Fruit fly (Drosophila melanogaster) whole organism, wandering third instar larva: ENCODE data around the gene CG16775.
A peak's percentile ranks its signal among the peaks of the same experiment; 100 is the strongest.

Source experiments
- Abd-B ChIP-seq: fragments of >200 bp; optimal IDR thresholded peaks from 2 replicates; lab custom pipeline; 2017; ENCODE audit warnings: missing biosample characterization, missing genetic modification characterization
- CG32264 ChIP-seq: fragments of 200-800 bp; sonication (Bioruptor generic); optimal IDR thresholded peaks from 2 replicates; lab custom pipeline; 2016; ENCODE audit warnings: missing biosample characterization, missing genetic modification characterization
- CG9705 ChIP-seq: fragments of 200-800 bp; sonication (Bioruptor generic); optimal IDR thresholded peaks from 2 replicates; lab custom pipeline; 2018; ENCODE audit warnings: missing biosample characterization, mild to moderate bottlenecking, missing genetic modification characterization
- CrebA ChIP-seq: fragments of 200-800 bp; sonication (Bioruptor generic); optimal IDR thresholded peaks from 2 replicates; lab custom pipeline; 2016; ENCODE audit warnings: missing biosample characterization, mild to moderate bottlenecking, missing genetic modification characterization, borderline replicate concordance
- Dfd ChIP-seq: fragments of >200 bp; optimal IDR thresholded peaks from 2 replicates; lab custom pipeline; 2017; ENCODE audit warnings: missing biosample characterization, missing genetic modification characterization
- Dif ChIP-seq: fragments of 200-275, 200-300 bp; sonication (Bioruptor generic); optimal IDR thresholded peaks from 2 replicates; lab custom pipeline; 2018; ENCODE audit warnings: missing biosample characterization, missing genetic modification characterization; ENCODE audit not compliant: partially characterized antibody
- GATAd ChIP-seq: sonication (Bioruptor generic); optimal IDR thresholded peaks from 2 replicates; lab custom pipeline; 2016; ENCODE audit warnings: missing biosample characterization, missing genetic modification characterization
- HLH106 ChIP-seq: fragments of 200-800 bp; optimal IDR thresholded peaks from 3 replicates; lab custom pipeline; 2019; ENCODE audit warnings: missing biosample characterization, mild to moderate bottlenecking, missing genetic modification characterization, moderate library complexity
- Hnf4 ChIP-seq: fragments of 200-800 bp; sonication (Bioruptor generic); optimal IDR thresholded peaks from 2 replicates; lab custom pipeline; 2016; ENCODE audit warnings: missing biosample characterization, mild to moderate bottlenecking, missing genetic modification characterization
- Hr78 ChIP-seq: fragments of >200 bp; optimal IDR thresholded peaks from 2 replicates; lab custom pipeline; 2017; ENCODE audit warnings: missing biosample characterization, missing genetic modification characterization
- Hr83 ChIP-seq: fragments of 200-300 bp; sonication (Bioruptor generic); optimal IDR thresholded peaks from 2 replicates; lab custom pipeline; 2016; ENCODE audit warnings: missing biosample characterization, mild to moderate bottlenecking, missing genetic modification characterization, moderate library complexity; ENCODE audit not compliant: poor library complexity, severe bottlenecking
- Jra ChIP-seq: sonication (Bioruptor generic); optimal IDR thresholded peaks from 2 replicates; lab custom pipeline; 2016; ENCODE audit warnings: missing biosample characterization, missing genetic modification characterization
- Mio ChIP-seq: sonication (Bioruptor generic); optimal IDR thresholded peaks from 2 replicates; lab custom pipeline; 2016; ENCODE audit warnings: missing biosample characterization, missing genetic modification characterization
- Myc ChIP-seq: fragments of >200 bp; optimal IDR thresholded peaks from 2 replicates; lab custom pipeline; 2017
- N ChIP-seq: fragments of >200 bp; optimal IDR thresholded peaks from 2 replicates; lab custom pipeline; 2018; ENCODE audit warnings: missing biosample characterization, missing external identifiers, missing genetic modification characterization
- OdsH ChIP-seq: fragments of 200-800 bp; sonication (Bioruptor generic); optimal IDR thresholded peaks from 2 replicates; lab custom pipeline; 2016; ENCODE audit warnings: missing biosample characterization, mild to moderate bottlenecking, missing genetic modification characterization
- Rel ChIP-seq, 2 experiments: fragments of 200-800 bp; sonication (Bioruptor generic) in 1 of 2; optimal IDR thresholded peaks; 2 replicates in 1 of 2; 3 replicates in 1 of 2; lab custom pipeline; 2016 to 2019; ENCODE audit warnings: mild to moderate bottlenecking in 2 of 2, missing biosample characterization in 2 of 2, missing genetic modification characterization in 2 of 2, moderate library complexity in 1 of 2
- Sp1 ChIP-seq: fragments of 200-800 bp; sonication (Bioruptor generic); optimal IDR thresholded peaks from 3 replicates; lab custom pipeline; 2019; ENCODE audit warnings: missing biosample characterization, mild to moderate bottlenecking, missing genetic modification characterization, moderate library complexity
- Vsx2 ChIP-seq: fragments of 200-300, 225-300 bp; sonication (Bioruptor generic); optimal IDR thresholded peaks from 2 replicates; lab custom pipeline; 2018; ENCODE audit warnings: missing biosample characterization, missing genetic modification characterization; ENCODE audit not compliant: partially characterized antibody
- br ChIP-seq: fragments of 200-800 bp; sonication (Bioruptor generic); optimal IDR thresholded peaks from 2 replicates; lab custom pipeline; 2016; ENCODE audit warnings: missing biosample characterization, missing genetic modification characterization
- brk ChIP-seq: fragments of 200-800 bp; sonication (Bioruptor generic); optimal IDR thresholded peaks from 2 replicates; lab custom pipeline; 2016; ENCODE audit warnings: missing biosample characterization, mild to moderate bottlenecking, missing genetic modification characterization
- dl ChIP-seq, 2 experiments: fragments of 175-275, 200-275 bp in 1 of 2; fragments of 200-275 bp in 1 of 2; sonication (Bioruptor generic); optimal IDR thresholded peaks; lab custom pipeline; 2018; ENCODE audit warnings: mild to moderate bottlenecking in 2 of 2, missing biosample characterization in 2 of 2, missing genetic modification characterization in 2 of 2, moderate library complexity in 2 of 2; ENCODE audit not compliant: partially characterized antibody in 2 of 2, insufficient read depth in 1 of 2
- dmrt93B ChIP-seq: fragments of 200-800 bp; sonication (Bioruptor generic); optimal IDR thresholded peaks from 2 replicates; lab custom pipeline; 2018; ENCODE audit warnings: missing biosample characterization, mild to moderate bottlenecking, missing genetic modification characterization
- dsf ChIP-seq: sonication (Bioruptor generic); optimal IDR thresholded peaks from 2 replicates; lab custom pipeline; 2016; ENCODE audit warnings: missing biosample characterization, missing genetic modification characterization, borderline replicate concordance
- ey ChIP-seq: fragments of 200-800 bp; sonication (Bioruptor generic); optimal IDR thresholded peaks from 2 replicates; lab custom pipeline; 2016; ENCODE audit warnings: missing biosample characterization, missing genetic modification characterization
- foxo ChIP-seq, 2 experiments: fragments of 200-800 bp; sonication (Bioruptor generic); optimal IDR thresholded peaks; 2 replicates in 1 of 2; 3 replicates in 1 of 2; lab custom pipeline; 2016 to 2017; ENCODE audit warnings: missing biosample characterization in 2 of 2, missing genetic modification characterization in 2 of 2
- fru ChIP-seq: fragments of 200-800 bp; sonication (Bioruptor generic); optimal IDR thresholded peaks from 3 replicates; lab custom pipeline; 2016; ENCODE audit warnings: missing biosample characterization, mild to moderate bottlenecking, missing genetic modification characterization
- h ChIP-seq: fragments of 200-800 bp; sonication (Bioruptor generic); optimal IDR thresholded peaks from 3 replicates; lab custom pipeline; 2016; ENCODE audit warnings: missing biosample characterization, mild to moderate bottlenecking, missing genetic modification characterization
- jim ChIP-seq: fragments of 175-275, 200-325 bp; sonication (Bioruptor generic); optimal IDR thresholded peaks from 2 replicates; lab custom pipeline; 2016; ENCODE audit warnings: missing biosample characterization, mild to moderate bottlenecking, missing genetic modification characterization
- lola ChIP-seq: fragments of >200 bp; optimal IDR thresholded peaks from 2 replicates; lab custom pipeline; 2017; ENCODE audit warnings: missing biosample characterization, missing genetic modification characterization
- pan ChIP-seq: fragments of >200 bp; optimal IDR thresholded peaks from 2 replicates; lab custom pipeline; 2017
- psq ChIP-seq: fragments of 200-800 bp; sonication (Bioruptor generic); optimal IDR thresholded peaks from 3 replicates; lab custom pipeline; 2017; ENCODE audit warnings: missing biosample characterization, mild to moderate bottlenecking, missing genetic modification characterization, moderate library complexity
- rgr ChIP-seq: fragments of 200-800 bp; sonication (Bioruptor generic); optimal IDR thresholded peaks from 3 replicates; lab custom pipeline; 2016; ENCODE audit warnings: missing biosample characterization, mild to moderate bottlenecking, missing genetic modification characterization
- sage ChIP-seq: fragments of 200-800 bp; sonication (Bioruptor generic); optimal IDR thresholded peaks from 2 replicates; lab custom pipeline; 2016; ENCODE audit warnings: missing biosample characterization, mild to moderate bottlenecking, missing genetic modification characterization
- sv ChIP-seq: fragments of 200-800 bp; sonication (Bioruptor generic); optimal IDR thresholded peaks from 3 replicates; lab custom pipeline; 2016; ENCODE audit warnings: missing biosample characterization, missing genetic modification characterization
- tai ChIP-seq: sonication (Bioruptor generic); optimal IDR thresholded peaks from 2 replicates; lab custom pipeline; 2016; ENCODE audit warnings: missing biosample characterization, missing genetic modification characterization
- usp ChIP-seq: fragments of >200 bp; optimal IDR thresholded peaks from 2 replicates; lab custom pipeline; 2017; ENCODE audit warnings: missing biosample characterization, missing genetic modification characterization
- woc ChIP-seq: sonication (Bioruptor generic); optimal IDR thresholded peaks from 2 replicates; lab custom pipeline; 2016; ENCODE audit warnings: missing biosample characterization, mild to moderate bottlenecking, missing genetic modification characterization

Gene CG16775

DNA sequence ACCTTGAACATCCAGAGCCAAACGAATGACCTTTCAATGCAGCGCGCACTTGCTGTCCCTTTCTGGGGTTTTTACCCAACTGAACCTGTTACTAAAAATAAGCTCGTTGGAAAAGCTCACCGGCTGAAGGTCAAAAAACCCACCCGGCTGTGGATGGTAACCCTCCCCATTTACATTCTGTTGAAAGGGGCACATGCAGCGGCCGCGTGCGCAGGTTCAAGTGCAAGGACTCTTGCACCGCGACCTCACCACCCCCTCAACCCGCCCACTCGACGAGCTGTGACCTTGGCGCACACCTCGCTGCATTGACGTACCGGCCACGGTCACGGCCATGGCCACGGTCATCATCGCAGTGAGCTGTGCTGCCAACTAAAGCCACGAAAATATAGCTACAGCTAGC lies 41.7 kb upstream of the CG16775 start:
- TF ChIP-seq sage (GFP tag; lab: Kevin White, UChicago), result no peak
- TF ChIP-seq tai (GFP tag; lab: Kevin White, UChicago), result no peak
- TF ChIP-seq ey (GFP tag; lab: Kevin White, UChicago), result no peak
- no peak for TF ChIP-seq Hr83
- TF ChIP-seq Abd-B (GFP tag; lab: Kevin White, UChicago), result no peak
- no peak for TF ChIP-seq Rel (GFP tag; optimal IDR thresholded peaks at IDR 0.05; lab: Kevin White, UChicago)
- no peak for TF ChIP-seq Rel (tag; optimal IDR thresholded peaks at IDR 0.05; lab: Kevin White, UChicago)
- no peak for TF ChIP-seq dsf (GFP tag; lab: Kevin White, UChicago)
- no peak for TF ChIP-seq fru
- TF ChIP-seq CrebA (GFP tag; lab: Kevin White, UChicago), result no peak
- no peak for TF ChIP-seq Vsx2 (GFP tag; lab: Kevin White, UChicago)
- no peak for TF ChIP-seq GATAd (GFP tag; lab: Kevin White, UChicago)
- no peak for TF ChIP-seq CG9705 (GFP tag; lab: Kevin White, UChicago)
- no peak for TF ChIP-seq Mio
- TF ChIP-seq Myc (lab: Kevin White, UChicago), result no peak
- TF ChIP-seq psq (GFP tag; lab: Kevin White, UChicago), result no peak
- TF ChIP-seq sv, result no peak
- no peak for TF ChIP-seq Dfd (GFP tag; lab: Kevin White, UChicago)
- no peak for TF ChIP-seq Jra (GFP tag; lab: Kevin White, UChicago)
- TF ChIP-seq dl (GFP tag; optimal IDR thresholded peaks at IDR 0.05; lab: Kevin White, UChicago; ENCODE audit: insufficient read depth in 1 of 2, partially characterized antibody in 2 of 2), result no peak

- TF ChIP-seq jim (GFP tag; lab: Kevin White, UChicago) (no peak), br (no peak), OdsH (GFP tag; lab: Kevin White, UChicago) (peak; percentile 30), h (GFP tag; lab: Kevin White, UChicago) (peak; percentile 23), N (GFP tag; lab: Kevin White, UChicago) (no peak), dl (GFP tag; optimal IDR thresholded peaks at IDR 0.05; lab: Kevin White, UChicago; ENCODE audit: insufficient read depth in 1 of 2, partially characterized antibody in 2 of 2) (no peak), pan (lab: Kevin White, UChicago) (no peak), fru (peak; percentile 28), Jra (GFP tag; lab: Kevin White, UChicago) (no peak), ey (GFP tag; lab: Kevin White, UChicago) (peak; percentile 9), foxo (GFP tag; optimal IDR thresholded peaks at IDR 0.05; lab: Kevin White, UChicago) (peak in 1 of 2 experiments; percentile 14), sv (no peak), Rel (GFP tag; optimal IDR thresholded peaks at IDR 0.05; lab: Kevin White, UChicago) (no peak), Rel (tag; optimal IDR thresholded peaks at IDR 0.05; lab: Kevin White, UChicago) (peak; percentile 93), psq (GFP tag; lab: Kevin White, UChicago) (peak; percentile 20), usp (GFP tag; lab: Kevin White, UChicago) (no peak), rgr (peak; percentile 8), dmrt93B (GFP tag; lab: Kevin White, UChicago) (peak; percentile 12), Mio (no peak)
These were observed 40.3 kb upstream of the CG16775 start for dm6 chr3L:17926575-17927276.

DNA sequence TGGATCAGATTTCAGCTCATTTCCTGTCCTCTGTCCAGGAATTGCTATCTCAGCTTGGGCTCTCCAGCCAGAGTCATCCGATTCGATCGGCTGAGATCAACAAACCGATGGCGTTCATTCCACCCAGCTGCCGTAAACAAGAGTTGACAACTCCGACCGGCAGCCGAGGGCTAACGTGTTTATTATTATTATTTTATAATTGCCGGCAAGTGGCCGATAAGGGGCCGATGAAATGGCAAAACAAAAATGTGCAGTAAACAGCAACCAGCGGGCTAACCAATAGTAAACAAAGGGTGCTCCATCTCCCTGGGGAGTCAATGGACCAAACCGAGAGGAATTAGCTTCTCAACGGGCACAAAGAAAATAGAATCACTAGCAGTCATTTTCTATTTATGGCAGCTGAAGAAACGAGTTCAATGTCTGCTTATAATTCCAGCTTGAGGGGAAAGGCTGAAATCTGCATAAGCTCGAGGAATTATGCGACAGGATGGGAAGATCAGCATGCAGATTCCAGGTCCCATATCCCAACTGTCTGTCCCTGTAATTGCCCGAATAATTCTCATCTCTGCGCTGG lies 38.8 kb upstream of the CG16775 start:
- no peak for TF ChIP-seq Mio
- peak; percentile 32 for TF ChIP-seq Sp1
- no peak for TF ChIP-seq psq (GFP tag; lab: Kevin White, UChicago)
- no peak for TF ChIP-seq lola (GFP tag; lab: Kevin White, UChicago)
- no peak for TF ChIP-seq foxo (GFP tag; optimal IDR thresholded peaks at IDR 0.05; lab: Kevin White, UChicago)
- TF ChIP-seq rgr, result no peak
- TF ChIP-seq Hr78 (GFP tag; lab: Kevin White, UChicago), result no peak
- TF ChIP-seq dmrt93B (GFP tag; lab: Kevin White, UChicago), result no peak
- no peak for TF ChIP-seq Jra (GFP tag; lab: Kevin White, UChicago)
- TF ChIP-seq h (GFP tag; lab: Kevin White, UChicago), result peak; percentile 43
- no peak for TF ChIP-seq CG32264 (GFP tag; lab: Kevin White, UChicago)
- peak; percentile 32 for TF ChIP-seq HLH106 (tag; lab: Kevin White, UChicago)
- no peak for TF ChIP-seq woc
- no peak for TF ChIP-seq Dfd (GFP tag; lab: Kevin White, UChicago)
- no peak for TF ChIP-seq CG9705 (GFP tag; lab: Kevin White, UChicago)
- no peak for TF ChIP-seq sv
- TF ChIP-seq usp (GFP tag; lab: Kevin White, UChicago), result no peak
- no peak for TF ChIP-seq Dif
- peak; percentile 1 for TF ChIP-seq OdsH (GFP tag; lab: Kevin White, UChicago)
- TF ChIP-seq Hr83, result no peak
- TF ChIP-seq Myc (lab: Kevin White, UChicago), result no peak
- TF ChIP-seq brk (GFP tag; lab: Kevin White, UChicago), result no peak
- TF ChIP-seq dsf (GFP tag; lab: Kevin White, UChicago), result no peak
- peak; percentile 74 for TF ChIP-seq CrebA (GFP tag; lab: Kevin White, UChicago)
- no peak for TF ChIP-seq Abd-B (GFP tag; lab: Kevin White, UChicago)
- peak; percentile 16 for TF ChIP-seq fru
- no peak for TF ChIP-seq Vsx2 (GFP tag; lab: Kevin White, UChicago)
- peak; percentile 12 for TF ChIP-seq ey (GFP tag; lab: Kevin White, UChicago)
- peak; percentile 15 for TF ChIP-seq sage (GFP tag; lab: Kevin White, UChicago)
- TF ChIP-seq br, result no peak
- TF ChIP-seq Hnf4 (GFP tag; lab: Kevin White, UChicago), result peak; percentile 7
- TF ChIP-seq tai (GFP tag; lab: Kevin White, UChicago), result peak; percentile 38
- TF ChIP-seq N (GFP tag; lab: Kevin White, UChicago), result no peak
- TF ChIP-seq dl (GFP tag; optimal IDR thresholded peaks at IDR 0.05; lab: Kevin White, UChicago; ENCODE audit: insufficient read depth in 1 of 2, partially characterized antibody in 2 of 2), result no peak
- TF ChIP-seq pan (lab: Kevin White, UChicago), result no peak
